Worm (Caenorhabditis elegans): Measurements from ENCODE around the gene mec-18.

DNA sequence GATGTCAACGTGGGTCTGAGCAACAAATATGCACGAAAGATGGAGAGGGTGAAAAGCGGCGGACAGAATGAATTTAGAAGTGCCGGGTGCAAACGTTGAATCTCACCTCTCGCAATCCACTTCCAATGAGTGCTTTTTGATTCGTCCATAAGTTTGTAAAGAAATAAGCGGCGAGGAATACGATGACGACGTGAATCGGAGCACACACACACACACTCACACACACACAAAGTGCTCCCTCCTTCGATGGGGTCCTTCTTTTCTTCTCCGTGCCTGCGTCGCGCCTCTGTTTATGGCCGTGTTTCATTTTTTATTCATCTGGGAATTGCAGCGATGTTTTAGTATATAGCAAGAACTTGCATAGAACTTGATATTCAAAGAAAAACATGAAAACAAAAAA is 23.4 kb upstream of the mec-18 start, which contains the start of gene paf-2:
- TF ChIP-seq rpc-1 (optimal IDR thresholded peaks at IDR 0.05), result no peak
- no peak for TF ChIP-seq rpc-1 (tag; optimal IDR thresholded peaks at IDR 0.05)
- no peak for TF ChIP-seq hrde-1 (tag; optimal IDR thresholded peaks at IDR 0.05; ENCODE audit: borderline replicate concordance)
- no peak for TF ChIP-seq unc-130 (GFP tag; optimal IDR thresholded peaks at IDR 0.05)
- no peak for TF ChIP-seq pha-4 (tag; optimal IDR thresholded peaks at IDR 0.05)
- no peak for TF ChIP-seq T26A5.8 (tag; optimal IDR thresholded peaks at IDR 0.05)
- TF ChIP-seq ama-1 (optimal IDR thresholded peaks at IDR 0.05), result no peak
- TF ChIP-seq ama-1 (GFP tag; optimal IDR thresholded peaks at IDR 0.05), result no peak
